Fruit fly (Drosophila melanogaster) whole organism, embryonic: ENCODE data around the gene CG13123.

Experiments
- B-H2 ChIP-seq: fragments of 200-800 bp; sonication (Bioruptor generic); optimal IDR thresholded peaks from 2 replicates; lab custom pipeline; 2018; ENCODE audit warnings: missing biosample characterization, mild to moderate bottlenecking, missing genetic modification characterization
- Bdp1 ChIP-seq: fragments of 200-800 bp; sonication (Bioruptor generic); optimal IDR thresholded peaks from 3 replicates; lab custom pipeline; 2016; ENCODE audit warnings: missing biosample characterization, missing genetic modification characterization
- Bteb2 ChIP-seq: fragments of 200-800 bp; sonication (Bioruptor generic); optimal IDR thresholded peaks from 2 replicates; lab custom pipeline; 2016; ENCODE audit warnings: missing biosample characterization, missing genetic modification characterization
- C15 ChIP-seq: fragments of 200-800 bp; sonication (Bioruptor generic); IDR thresholded peaks from 3 replicates; pipeline ENCODE4 v1.3.6; 2022; ENCODE audit warnings: missing biosample characterization, missing genetic modification characterization
- CG10462 ChIP-seq: fragments of 200-800 bp; sonication (Bioruptor generic); optimal IDR thresholded peaks from 2 replicates; lab custom pipeline; 2016; ENCODE audit warnings: missing biosample characterization, missing genetic modification characterization
- CG11398 ChIP-seq: fragments of 200-800 bp; sonication (Bioruptor generic); optimal IDR thresholded peaks from 2 replicates; lab custom pipeline; 2016; ENCODE audit warnings: missing biosample characterization, missing genetic modification characterization
- CG11560 ChIP-seq: fragments of 200-800 bp; sonication (Bioruptor generic); IDR thresholded peaks from 3 replicates; pipeline ENCODE4 v1.3.6; 2022; ENCODE audit warnings: missing biosample characterization, missing genetic modification characterization
- CG12659 ChIP-seq: fragments of 200-800 bp; sonication (Bioruptor generic); optimal IDR thresholded peaks from 3 replicates; lab custom pipeline; 2017; ENCODE audit warnings: mild to moderate bottlenecking, missing biosample characterization, missing genetic modification reagents, missing genetic modification characterization
- CG13287 ChIP-seq: fragments of 200-800 bp; sonication (Bioruptor generic); IDR thresholded peaks from 2 replicates; pipeline ENCODE4 v1.3.6; 2022; ENCODE audit warnings: missing biosample characterization, missing genetic modification characterization; ENCODE audit not compliant: partially characterized antibody
- CG13775 ChIP-seq: fragments of 200-800 bp; sonication (Bioruptor generic); optimal IDR thresholded peaks from 3 replicates; lab custom pipeline; 2017; ENCODE audit warnings: missing biosample characterization, mild to moderate bottlenecking, missing genetic modification characterization
- CG14710 ChIP-seq: fragments of 200-800 bp; sonication (Bioruptor generic); optimal IDR thresholded peaks from 3 replicates; lab custom pipeline; 2019; ENCODE audit warnings: missing biosample characterization, mild to moderate bottlenecking, missing genetic modification characterization, moderate library complexity
- CG14860 ChIP-seq: fragments of 200-800 bp; sonication (Bioruptor generic); IDR thresholded peaks from 3 replicates; pipeline ENCODE4 v1.3.6; 2022; ENCODE audit warnings: missing biosample characterization, missing genetic modification characterization; ENCODE audit not compliant: partially characterized antibody
- CG2712 ChIP-seq: fragments of 200-800 bp; optimal IDR thresholded peaks from 3 replicates; lab custom pipeline; 2019; ENCODE audit warnings: missing biosample characterization, mild to moderate bottlenecking, missing genetic modification characterization, moderate library complexity
- CG30403 ChIP-seq: fragments of 200-800 bp; sonication (Bioruptor generic); optimal IDR thresholded peaks from 3 replicates; lab custom pipeline; 2016; ENCODE audit warnings: missing biosample characterization, missing genetic modification characterization
- CG6854 ChIP-seq: fragments of 200-800 bp; sonication (Bioruptor generic); optimal IDR thresholded peaks from 3 replicates; lab custom pipeline; 2017; ENCODE audit warnings: missing biosample characterization, mild to moderate bottlenecking, missing genetic modification characterization
- CG7372 ChIP-seq: fragments of 200-800 bp; sonication (Bioruptor generic); IDR thresholded peaks from 2 replicates; pipeline ENCODE4 v1.3.6; 2022; ENCODE audit warnings: missing biosample characterization, missing genetic modification characterization
- CG7928 ChIP-seq: fragments of 200-800 bp; sonication (Bioruptor generic); optimal IDR thresholded peaks from 2 replicates; lab custom pipeline; 2017; ENCODE audit warnings: missing biosample characterization, mild to moderate bottlenecking, missing genetic modification characterization
- CG8765 ChIP-seq: fragments of 200-800 bp; sonication (Bioruptor generic); IDR thresholded peaks from 2 replicates; pipeline ENCODE4 v1.3.6; 2022; ENCODE audit warnings: missing biosample characterization, missing genetic modification characterization
- CG8944 ChIP-seq: fragments of 200-800 bp; sonication (Bioruptor generic); optimal IDR thresholded peaks from 3 replicates; lab custom pipeline; 2016; ENCODE audit warnings: missing biosample characterization, missing genetic modification characterization
- CG9797 ChIP-seq: fragments of 200-800 bp; sonication (Bioruptor generic); optimal IDR thresholded peaks from 3 replicates; lab custom pipeline; 2018; ENCODE audit warnings: missing biosample characterization, mild to moderate bottlenecking, missing genetic modification characterization
- Dip3 ChIP-seq: fragments of 200-800 bp; sonication (Bioruptor generic); optimal IDR thresholded peaks from 3 replicates; lab custom pipeline; 2016; ENCODE audit warnings: missing biosample characterization, missing genetic modification characterization
- Dll ChIP-seq: fragments of 200-800 bp; sonication (Bioruptor generic); IDR thresholded peaks from 4 replicates; pipeline ENCODE4 v1.3.6; 2022; ENCODE audit warnings: missing biosample characterization, missing genetic modification characterization; ENCODE audit not compliant: partially characterized antibody
- Dref ChIP-seq: fragments of 200-800 bp; sonication (Bioruptor generic); IDR thresholded peaks from 2 replicates; pipeline ENCODE4 v1.3.6; 2022; ENCODE audit warnings: missing biosample characterization, missing genetic modification characterization
- Drgx ChIP-seq: fragments of 200-800 bp; sonication (Bioruptor generic); IDR thresholded peaks from 2 replicates; pipeline ENCODE4 v1.3.6; 2022; ENCODE audit warnings: missing biosample characterization, missing genetic modification characterization
- Ets65A ChIP-seq: fragments of 200-800 bp; sonication (Bioruptor generic); peaks from one replicate; lab custom pipeline; 2016; ENCODE audit warnings: missing biosample characterization, missing genetic modification characterization
- HLH4C ChIP-seq: fragments of 200-800 bp; sonication (Bioruptor generic); IDR thresholded peaks from 3 replicates; pipeline ENCODE4 v1.3.6; 2022; ENCODE audit warnings: missing biosample characterization, missing genetic modification characterization; ENCODE audit not compliant: partially characterized antibody
- HLHmδ ChIP-seq: fragments of 200-800 bp; sonication (Bioruptor generic); optimal IDR thresholded peaks from 2 replicates; lab custom pipeline; 2018; ENCODE audit warnings: missing biosample characterization, mild to moderate bottlenecking, missing genetic modification characterization, moderate library complexity
- Hmr ChIP-seq: fragments of 200-800 bp; sonication (Bioruptor generic); optimal IDR thresholded peaks from 3 replicates; lab custom pipeline; 2017; ENCODE audit warnings: mild to moderate bottlenecking, missing biosample characterization, missing genetic modification reagents, missing genetic modification characterization
- Hr3 ChIP-seq: fragments of 200-800 bp; sonication (Bioruptor generic); optimal IDR thresholded peaks from 3 replicates; lab custom pipeline; 2016; ENCODE audit warnings: missing biosample characterization, missing genetic modification characterization
- Lhr ChIP-seq: fragments of 200-800 bp; sonication (Bioruptor generic); optimal IDR thresholded peaks from 3 replicates; lab custom pipeline; 2017; ENCODE audit warnings: mild to moderate bottlenecking, missing biosample characterization, missing genetic modification reagents, missing genetic modification characterization
- Nf-YA ChIP-seq: fragments of 200-800 bp; sonication (Bioruptor generic); IDR thresholded peaks from 2 replicates; pipeline ENCODE4 v1.3.6; 2022; ENCODE audit warnings: missing biosample characterization, missing genetic modification characterization
- Opbp ChIP-seq: fragments of 200-800 bp; sonication (Bioruptor generic); IDR thresholded peaks from 3 replicates; pipeline ENCODE4 v1.3.6; 2022; ENCODE audit warnings: missing biosample characterization, missing genetic modification characterization; ENCODE audit not compliant: partially characterized antibody
- Sry-β ChIP-seq: fragments of 200-800 bp; sonication (Bioruptor generic); optimal IDR thresholded peaks from 2 replicates; lab custom pipeline; 2018; ENCODE audit warnings: missing biosample characterization, mild to moderate bottlenecking, missing genetic modification characterization, moderate library complexity
- TFAM ChIP-seq: fragments of 200-800 bp; sonication (Bioruptor generic); optimal IDR thresholded peaks from 2 replicates; lab custom pipeline; 2017; ENCODE audit warnings: missing biosample characterization, missing genetic modification characterization, inconsistent platforms
- ap ChIP-seq: fragments of 200-800 bp; sonication (Bioruptor generic); IDR thresholded peaks from 2 replicates; pipeline ENCODE4 v1.3.6; 2022; ENCODE audit warnings: missing biosample characterization, missing genetic modification characterization
- crol ChIP-seq: fragments of 200-800 bp; sonication (Bioruptor generic); IDR thresholded peaks from 2 replicates; pipeline ENCODE4 v1.3.6; 2022; ENCODE audit warnings: missing biosample characterization, missing genetic modification characterization
- dmrt11E ChIP-seq: fragments of 200-800 bp; sonication (Bioruptor generic); optimal IDR thresholded peaks from 3 replicates; lab custom pipeline; 2018; ENCODE audit warnings: missing biosample characterization, mild to moderate bottlenecking, missing genetic modification characterization, moderate library complexity
- fd64A ChIP-seq: fragments of 200-800 bp; sonication (Bioruptor generic); optimal IDR thresholded peaks from 3 replicates; lab custom pipeline; 2018; ENCODE audit warnings: missing biosample characterization, mild to moderate bottlenecking, missing genetic modification characterization
- fru ChIP-seq: fragments of >200 bp; optimal IDR thresholded peaks from 2 replicates; lab custom pipeline; 2017
- gsb-n ChIP-seq: fragments of 200-800 bp; sonication (Bioruptor generic); optimal IDR thresholded peaks from 3 replicates; lab custom pipeline; 2018; ENCODE audit warnings: missing biosample characterization, mild to moderate bottlenecking, missing genetic modification characterization
- hbn ChIP-seq: fragments of 200-800 bp; sonication (Bioruptor generic); IDR thresholded peaks from 2 replicates; pipeline ENCODE4 v1.3.6; 2022; ENCODE audit warnings: missing biosample characterization, missing genetic modification characterization; ENCODE audit not compliant: partially characterized antibody
- jigr1 ChIP-seq: fragments of 200-800 bp; sonication (Bioruptor generic); IDR thresholded peaks from 3 replicates; pipeline ENCODE4 v1.3.6; 2022; ENCODE audit warnings: missing biosample characterization, missing genetic modification characterization
- org-1 ChIP-seq: fragments of 200-800 bp; sonication (Bioruptor generic); optimal IDR thresholded peaks from 2 replicates; lab custom pipeline; 2017; ENCODE audit warnings: missing biosample characterization, missing genetic modification characterization
- pan ChIP-seq, 4 experiments: fragments of >200 bp in 3 of 4; fragments of 200-800 bp in 1 of 4; sonication (Bioruptor generic) in 1 of 4; optimal IDR thresholded peaks in 3 of 4; IDR thresholded peaks in 1 of 4; 2 replicates each; pipeline versions ENCODE4 v1.3.6 to Lab custom; 2017 to 2022; ENCODE audit warnings: missing biosample characterization in 2 of 4, missing genetic modification characterization in 2 of 4, mixed read lengths in 1 of 4
- pnt ChIP-seq: fragments of 200-800 bp; sonication (Bioruptor generic); optimal IDR thresholded peaks from 3 replicates; lab custom pipeline; 2016; ENCODE audit warnings: missing biosample characterization, missing genetic modification characterization
- prd ChIP-seq, 3 experiments: fragments of >200 bp in 2 of 3; fragments of 200-800 bp in 1 of 3; sonication (Bioruptor generic) in 1 of 3; optimal IDR thresholded peaks in 2 of 3; IDR thresholded peaks in 1 of 3; 2 replicates in 2 of 3; 3 replicates in 1 of 3; pipeline versions ENCODE4 v1.3.6 to Lab custom; 2017 to 2022; ENCODE audit warnings: missing biosample characterization in 1 of 3, missing genetic modification characterization in 1 of 3
- slbo ChIP-seq: fragments of 200-800 bp; sonication (Bioruptor generic); IDR thresholded peaks from 2 replicates; pipeline ENCODE4 v1.3.6; 2022; ENCODE audit warnings: missing biosample characterization, missing genetic modification characterization

The CG13123 gene

DNA sequence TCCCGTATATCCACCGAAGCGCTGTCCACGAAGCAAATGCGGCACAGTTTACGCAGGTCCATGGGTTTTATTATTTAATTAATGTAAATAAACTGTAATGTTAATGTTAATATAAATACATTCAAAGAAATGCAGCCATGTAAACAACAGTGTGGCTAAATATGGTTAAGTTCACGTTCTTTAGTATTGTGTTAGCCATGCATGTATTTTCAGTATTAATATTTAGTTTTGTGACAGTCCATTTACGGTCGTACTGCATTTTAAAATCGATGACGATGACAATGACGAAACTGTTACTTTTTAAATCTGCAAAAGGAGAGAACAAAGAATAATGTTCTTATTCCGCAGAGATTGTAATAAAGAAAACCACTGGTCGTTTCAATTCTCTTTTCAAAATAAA lies at the start of gene CG13123 (continued):
- TF ChIP-seq CG9797 (peak; percentile 72), CG11398 (GFP tag; lab: Kevin White, UChicago) (no peak), CG10462 (GFP tag; lab: Kevin White, UChicago) (no peak), Ets65A (GFP tag; lab: Kevin White, UChicago) (no peak), CG2712 (tag; lab: Kevin White, UChicago) (peak; percentile 13), Dref (GFP tag; lab: Robert Waterston, UW) (peak; percentile 71), Opbp (GFP tag; lab: Robert Waterston, UW) (0 out of 3 replicates have a peak, but pooled peaks have one; percentile 40), Dll (GFP tag; lab: Robert Waterston, UW) (0 out of 4 replicates have a peak, but pooled peaks have one; percentile 36), CG11560 (tag; lab: Robert Waterston, UW) (no peak), HLHmδ (no peak), fd64A (GFP tag; lab: Kevin White, UChicago) (no peak), CG12659 (GFP tag; lab: Kevin White, UChicago) (peak; percentile 27), gsb-n (tag; lab: Kevin White, UChicago) (peak; percentile 18), pnt (GFP tag; lab: Kevin White, UChicago) (no peak), Lhr (GFP tag; lab: Kevin White, UChicago) (peak; percentile 59), crol (GFP tag; lab: Robert Waterston, UW) (no peak), HLH4C (GFP tag; lab: Robert Waterston, UW) (0 out of 3 replicates have a peak, but pooled peaks have one; percentile 8), hbn (GFP tag; lab: Robert Waterston, UW) (no peak), ap (no peak)
- TF ChIP-seq, all 482 proteins: peak for 33

DNA sequence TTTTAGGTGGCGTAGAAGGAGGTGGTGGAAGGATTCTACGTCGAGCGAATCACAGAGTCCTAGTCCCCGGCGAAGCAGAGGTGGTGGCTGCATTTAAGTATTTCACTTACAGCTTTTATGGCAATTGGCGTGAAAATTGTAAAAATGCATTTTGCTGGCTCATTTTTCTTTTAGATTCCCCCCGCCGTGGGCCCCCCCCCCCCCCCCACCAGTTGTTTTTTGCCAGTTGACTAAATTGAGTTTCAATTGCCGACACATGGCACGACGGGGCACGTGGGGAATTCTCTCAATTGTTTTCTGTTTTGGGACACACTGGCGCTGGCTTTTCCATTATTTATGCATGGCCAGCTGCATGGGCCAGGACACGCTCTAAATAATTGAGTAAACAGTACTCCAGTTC lies 43.9 kb upstream of the CG13123 start:
- TF ChIP-seq CG14860 (GFP tag; lab: Robert Waterston, UW), result no peak
- no peak for TF ChIP-seq Hr3 (GFP tag; lab: Kevin White, UChicago)
- TF ChIP-seq Bteb2 (GFP tag; lab: Kevin White, UChicago), result no peak
- no peak for TF ChIP-seq org-1 (GFP tag; lab: Kevin White, UChicago)
- no peak for TF ChIP-seq CG7372 (GFP tag; lab: Robert Waterston, UW)
- TF ChIP-seq CG7928 (GFP tag; lab: Kevin White, UChicago), result no peak
- TF ChIP-seq B-H2 (GFP tag; lab: Kevin White, UChicago), result no peak
- TF ChIP-seq CG30403 (GFP tag; lab: Kevin White, UChicago), result no peak

dm6 chr2L:9828867-9829266 lies 36.0 kb upstream of the CG13123 start:
- TF ChIP-seq Drgx (GFP tag; lab: Robert Waterston, UW) (peak; percentile 36; the same call in 1 of the 2 replicates), CG13775 (GFP tag; lab: Kevin White, UChicago) (no peak), TFAM (no peak), C15 (GFP tag; lab: Robert Waterston, UW) (no peak), pan (optimal IDR thresholded peaks at IDR 0.05; lab: Kevin White, UChicago) (no peak), pan (GFP tag; optimal IDR thresholded peaks at IDR 0.05 in 1 of 2, IDR thresholded peaks at IDR 0.05 in 1 of 2) (no peak), CG6854 (GFP tag; lab: Kevin White, UChicago) (no peak), CG8765 (GFP tag; lab: Robert Waterston, UW) (no peak), slbo (0 out of 2 replicates have a peak, but pooled peaks have one; percentile 12), Hmr (GFP tag; lab: Kevin White, UChicago) (peak; percentile 5), dmrt11E (tag; lab: Kevin White, UChicago) (peak; percentile 55), fru (lab: Kevin White, UChicago) (no peak), prd (optimal IDR thresholded peaks at IDR 0.05; lab: Kevin White, UChicago) (no peak), prd (GFP tag; IDR thresholded peaks at IDR 0.05; lab: Robert Waterston, UW) (peak; percentile 25; the same call in 1 of the 3 replicates), Dip3 (GFP tag; lab: Kevin White, UChicago) (no peak), Nf-YA (GFP tag; lab: Robert Waterston, UW) (no peak), jigr1 (GFP tag; lab: Robert Waterston, UW) (no peak), CG13287 (GFP tag; lab: Robert Waterston, UW) (no peak), Bdp1 (GFP tag; lab: Kevin White, UChicago) (no peak), CG14710 (no peak), CG8944 (GFP tag; lab: Kevin White, UChicago) (no peak), Sry-β (no peak)
